Fruit fly (Drosophila melanogaster): ENCODE data around the gene CG18530.

dm6 chr3R:12636240-12636639, 3.1 kb downstream of the CG18530 start, which contains the start of gene CG11600:
- TF ChIP-seq CG8478 (optimal IDR thresholded peaks at IDR 0.05) = no peak
- TF ChIP-seq CTCF (optimal IDR thresholded peaks at IDR 0.05) = no peak
